Fruit fly (Drosophila melanogaster) whole organism, embryonic: ENCODE measurements around the gene pnr.

ENCODE experiments used
- Ada2b ChIP-seq: fragments of 200-800 bp; sonication (Bioruptor generic); IDR thresholded peaks from 2 replicates; pipeline ENCODE4 v1.3.6; 2022; ENCODE audit warnings: missing biosample characterization, missing genetic modification characterization
- Adf1 ChIP-seq: fragments of 200-800 bp; sonication (Bioruptor generic); IDR thresholded peaks from 2 replicates; pipeline ENCODE4 v1.3.6; 2022; ENCODE audit warnings: missing biosample characterization, missing genetic modification characterization
- Atf3 ChIP-seq: fragments of 200-800 bp; sonication (Bioruptor generic); optimal IDR thresholded peaks from 3 replicates; lab custom pipeline; 2016; ENCODE audit warnings: missing biosample characterization, missing genetic modification characterization
- CG10274 ChIP-seq: fragments of 200-800 bp; sonication (Bioruptor generic); optimal IDR thresholded peaks from 3 replicates; lab custom pipeline; 2017; ENCODE audit warnings: missing biosample characterization, mild to moderate bottlenecking, missing genetic modification characterization
- CG10366 ChIP-seq: fragments of 200-800 bp; sonication (Bioruptor generic); IDR thresholded peaks from 2 replicates; pipeline ENCODE4 v1.3.6; 2022; ENCODE audit warnings: missing biosample characterization, missing genetic modification characterization
- CG13775 ChIP-seq: fragments of 200-800 bp; sonication (Bioruptor generic); optimal IDR thresholded peaks from 3 replicates; lab custom pipeline; 2017; ENCODE audit warnings: missing biosample characterization, mild to moderate bottlenecking, missing genetic modification characterization
- CG14667 ChIP-seq: fragments of 200-800 bp; sonication (Bioruptor generic); IDR thresholded peaks from 2 replicates; pipeline ENCODE4 v1.3.6; 2022; ENCODE audit warnings: missing biosample characterization, missing genetic modification characterization
- CG15479 ChIP-seq: fragments of 200-800 bp; sonication (Bioruptor generic); optimal IDR thresholded peaks from 3 replicates; lab custom pipeline; 2019; ENCODE audit warnings: missing biosample characterization, mild to moderate bottlenecking, missing genetic modification characterization, moderate library complexity
- CG15601 ChIP-seq: fragments of 200-800 bp; sonication (Bioruptor generic); optimal IDR thresholded peaks from 3 replicates; lab custom pipeline; 2019; ENCODE audit warnings: missing biosample characterization, mild to moderate bottlenecking, missing genetic modification characterization, moderate library complexity
- CG1603 ChIP-seq: fragments of 200-800 bp; sonication (Bioruptor generic); optimal IDR thresholded peaks from 2 replicates; lab custom pipeline; 2019; ENCODE audit warnings: missing biosample characterization, mild to moderate bottlenecking, missing genetic modification characterization, moderate library complexity
- CG16863 ChIP-seq: fragments of 200-800 bp; sonication (Bioruptor generic); optimal IDR thresholded peaks from 3 replicates; lab custom pipeline; 2016; ENCODE audit warnings: missing biosample characterization, missing genetic modification characterization
- CG34422 ChIP-seq: fragments of 200-800 bp; sonication (Bioruptor generic); IDR thresholded peaks from 3 replicates; pipeline ENCODE4 v1.3.6; 2022; ENCODE audit warnings: missing biosample characterization, missing genetic modification characterization
- CG4820 ChIP-seq: fragments of 200-800 bp; sonication (Bioruptor generic); optimal IDR thresholded peaks from 3 replicates; lab custom pipeline; 2016; ENCODE audit warnings: missing biosample characterization, missing genetic modification characterization
- CG6272 ChIP-seq: fragments of 200-800 bp; sonication (Bioruptor generic); IDR thresholded peaks from 2 replicates; pipeline ENCODE4 v1.3.6; 2022; ENCODE audit warnings: missing biosample characterization, missing genetic modification characterization
- CG8388 ChIP-seq: fragments of 200-800 bp; sonication (Bioruptor generic); optimal IDR thresholded peaks from 2 replicates; lab custom pipeline; 2019; ENCODE audit warnings: missing biosample characterization, mild to moderate bottlenecking, missing genetic modification characterization, moderate library complexity
- CG9932 ChIP-seq: fragments of 200-800 bp; sonication (Bioruptor generic); IDR thresholded peaks from 2 replicates; pipeline ENCODE4 v1.3.6; 2022; ENCODE audit warnings: missing biosample characterization, missing genetic modification characterization
- Dad ChIP-seq: fragments of 200-800 bp; sonication (Bioruptor generic); optimal IDR thresholded peaks from 3 replicates; lab custom pipeline; 2016; ENCODE audit warnings: missing biosample characterization, missing genetic modification characterization
- Dp ChIP-seq: fragments of 200-800 bp; sonication (Bioruptor generic); optimal IDR thresholded peaks from 2 replicates; lab custom pipeline; 2018; ENCODE audit warnings: missing biosample characterization, mild to moderate bottlenecking, missing genetic modification characterization, moderate library complexity
- E2f1 ChIP-seq: fragments of 200-800 bp; sonication (Bioruptor generic); IDR thresholded peaks from 2 replicates; pipeline ENCODE4 v1.3.6; 2022; ENCODE audit warnings: missing biosample characterization, missing genetic modification characterization
- GATAe ChIP-seq: fragments of 200-800 bp; sonication (Bioruptor generic); conservative IDR thresholded peaks from 2 replicates; pipeline ENCODE4 v1.3.6; 2022; ENCODE audit warnings: missing biosample characterization, missing genetic modification characterization
- H2.0 ChIP-seq: fragments of 200-800 bp; sonication (Bioruptor generic); IDR thresholded peaks from 2 replicates; pipeline ENCODE4 v1.3.6; 2022; ENCODE audit warnings: missing biosample characterization, missing genetic modification characterization
- Hmx ChIP-seq: fragments of 200-800 bp; sonication (Bioruptor generic); optimal IDR thresholded peaks from 2 replicates; lab custom pipeline; 2016; ENCODE audit warnings: missing biosample characterization, missing genetic modification characterization
- MBD-R2 ChIP-seq: fragments of 200-800 bp; sonication (Bioruptor generic); IDR thresholded peaks from 2 replicates; pipeline ENCODE4 v1.3.6; 2022; ENCODE audit warnings: missing biosample characterization, missing genetic modification characterization
- Neu2 ChIP-seq: fragments of 200-800 bp; sonication (Bioruptor generic); optimal IDR thresholded peaks from 3 replicates; lab custom pipeline; 2016; ENCODE audit warnings: missing biosample characterization, missing genetic modification characterization, borderline replicate concordance
- Sry-δ ChIP-seq: fragments of 200-800 bp; sonication (Bioruptor generic); optimal IDR thresholded peaks from 2 replicates; lab custom pipeline; 2016; ENCODE audit warnings: missing biosample characterization, missing genetic modification characterization
- Trl ChIP-seq, 3 experiments: fragments of >200 bp in 2 of 3; fragments of 200-800 bp in 1 of 3; sonication (Bioruptor generic) in 1 of 3; optimal IDR thresholded peaks; 2 replicates in 1 of 3; 3 replicates in 2 of 3; lab custom pipeline; 2016 to 2017; ENCODE audit warnings: missing biosample characterization in 1 of 3, missing genetic modification characterization in 1 of 3
- Xbp1 ChIP-seq: fragments of 200-800 bp; sonication (Bioruptor generic); optimal IDR thresholded peaks from 3 replicates; lab custom pipeline; 2016; ENCODE audit warnings: missing biosample characterization, mild to moderate bottlenecking, missing genetic modification characterization
- Xrp1 ChIP-seq: fragments of 200-800 bp; sonication (Bioruptor generic); IDR thresholded peaks from 2 replicates; pipeline ENCODE4 v1.3.6; 2022; ENCODE audit warnings: missing biosample characterization, missing genetic modification characterization
- ara ChIP-seq: fragments of 200-800 bp; sonication (Bioruptor generic); IDR thresholded peaks from 2 replicates; pipeline ENCODE4 v1.3.6; 2022; ENCODE audit warnings: missing biosample characterization, missing genetic modification characterization
- bcd ChIP-seq: fragments of 200-800 bp; sonication (Bioruptor generic); optimal IDR thresholded peaks from 2 replicates; lab custom pipeline; 2017; ENCODE audit warnings: missing biosample characterization, mild to moderate bottlenecking, missing genetic modification characterization
- bowl ChIP-seq: fragments of 200-800 bp; sonication (Bioruptor generic); IDR thresholded peaks from 2 replicates; pipeline ENCODE4 v1.3.6; 2022; ENCODE audit warnings: missing biosample characterization, missing genetic modification characterization
- bsh ChIP-seq, 2 experiments: fragments of 200-800 bp; sonication (Bioruptor generic); optimal IDR thresholded peaks; 2 replicates each; lab custom pipeline; 2017 to 2018; ENCODE audit warnings: mild to moderate bottlenecking in 2 of 2, missing biosample characterization in 2 of 2, missing genetic modification characterization in 2 of 2, moderate library complexity in 1 of 2
- ci ChIP-seq: fragments of 200-800 bp; sonication (Bioruptor generic); IDR thresholded peaks from 3 replicates; pipeline ENCODE4 v1.3.6; 2022; ENCODE audit warnings: missing biosample characterization, missing genetic modification characterization
- da ChIP-seq: fragments of 200-800 bp; sonication (Bioruptor generic); optimal IDR thresholded peaks from 2 replicates; lab custom pipeline; 2016; ENCODE audit warnings: missing biosample characterization, missing genetic modification characterization
- danr ChIP-seq: fragments of 200-800 bp; sonication (Bioruptor generic); IDR thresholded peaks from 2 replicates; pipeline ENCODE4 v1.3.6; 2022; ENCODE audit warnings: missing biosample characterization, missing genetic modification characterization
- dmrt11E ChIP-seq: fragments of 200-800 bp; sonication (Bioruptor generic); optimal IDR thresholded peaks from 3 replicates; lab custom pipeline; 2018; ENCODE audit warnings: missing biosample characterization, mild to moderate bottlenecking, missing genetic modification characterization, moderate library complexity
- dpn ChIP-seq, 2 experiments: fragments of 200-800 bp; sonication (Bioruptor generic); optimal IDR thresholded peaks; 3 replicates each; lab custom pipeline; 2016; ENCODE audit warnings: missing biosample characterization in 2 of 2, missing genetic modification characterization in 2 of 2
- dysf ChIP-seq: fragments of 200-800 bp; sonication (Bioruptor generic); IDR thresholded peaks from 3 replicates; pipeline ENCODE4 v1.3.6; 2022; ENCODE audit warnings: missing biosample characterization, missing genetic modification characterization
- ind ChIP-seq: fragments of 200-800 bp; sonication (Bioruptor generic); optimal IDR thresholded peaks from 3 replicates; lab custom pipeline; 2016; ENCODE audit warnings: missing biosample characterization, missing genetic modification characterization
- nerfin-1 ChIP-seq: fragments of 200-800 bp; sonication (Bioruptor generic); optimal IDR thresholded peaks from 3 replicates; lab custom pipeline; 2019; ENCODE audit warnings: missing biosample characterization, mild to moderate bottlenecking, missing genetic modification characterization, moderate library complexity
- phol ChIP-seq: fragments of 200-800 bp; sonication (Bioruptor generic); optimal IDR thresholded peaks from 3 replicates; lab custom pipeline; 2018; ENCODE audit warnings: missing biosample characterization, mild to moderate bottlenecking, missing genetic modification characterization, moderate library complexity
- run ChIP-seq: fragments of 200-800 bp; sonication (Bioruptor generic); optimal IDR thresholded peaks from 3 replicates; lab custom pipeline; 2018; ENCODE audit warnings: missing biosample characterization, mild to moderate bottlenecking, missing genetic modification characterization
- scrt ChIP-seq: fragments of 200-800 bp; sonication (Bioruptor generic); optimal IDR thresholded peaks from 2 replicates; lab custom pipeline; 2018; ENCODE audit warnings: missing biosample characterization, mild to moderate bottlenecking, missing genetic modification characterization, moderate library complexity
- sd ChIP-seq: fragments of 200-800 bp; sonication (Bioruptor generic); optimal IDR thresholded peaks from 3 replicates; lab custom pipeline; 2018; ENCODE audit warnings: missing biosample characterization, mild to moderate bottlenecking, missing genetic modification characterization, moderate library complexity
- seq ChIP-seq: fragments of 200-800 bp; sonication (Bioruptor generic); IDR thresholded peaks from 2 replicates; pipeline ENCODE4 v1.3.6; 2022; ENCODE audit warnings: missing biosample characterization, missing genetic modification characterization
- stc ChIP-seq: fragments of 200-800 bp; sonication (Bioruptor generic); IDR thresholded peaks from 2 replicates; pipeline ENCODE4 v1.3.6; 2022; ENCODE audit warnings: missing biosample characterization, missing genetic modification characterization
- tgo ChIP-seq: fragments of 200-800 bp; sonication (Bioruptor generic); IDR thresholded peaks from 3 replicates; pipeline ENCODE4 v1.3.6; 2022; ENCODE audit warnings: missing biosample characterization, missing genetic modification characterization
- vvl ChIP-seq: fragments of 200-800 bp; sonication (Bioruptor generic); IDR thresholded peaks from 2 replicates; pipeline ENCODE4 v1.3.6; 2022; ENCODE audit warnings: missing biosample characterization, missing genetic modification characterization
- zen ChIP-seq: fragments of 200-800 bp; sonication (Bioruptor generic); optimal IDR thresholded peaks from 3 replicates; lab custom pipeline; 2018; ENCODE audit warnings: missing biosample characterization, mild to moderate bottlenecking, missing genetic modification characterization, moderate library complexity

pnr gene

dm6 chr3R:15984483-15985118 is 41.3 kb upstream of the pnr start (continued):
- no peak for TF ChIP-seq Dad
- peak; percentile 39; the same call in 2 of the 3 replicates for TF ChIP-seq tgo (GFP tag; lab: Robert Waterston, UW)
- peak; percentile 43; the same call in 1 of the 2 replicates for TF ChIP-seq E2f1 (GFP tag; lab: Robert Waterston, UW)
- no peak for TF ChIP-seq CG14667 (GFP tag; lab: Robert Waterston, UW)
- TF ChIP-seq bsh (GFP tag; optimal IDR thresholded peaks at IDR 0.05; lab: Kevin White, UChicago) = peak; percentile 60 to 74
- TF ChIP-seq CG34422 (GFP tag; lab: Robert Waterston, UW) = peak; percentile 42; the same call in 1 of the 3 replicates
- peak; percentile 79 for TF ChIP-seq dmrt11E (tag; lab: Kevin White, UChicago)
- peak; percentile 77 for TF ChIP-seq CG1603 (tag; lab: Kevin White, UChicago)
- no peak for TF ChIP-seq CG6272
- TF ChIP-seq bcd (GFP tag; lab: Kevin White, UChicago) = peak; percentile 23
- TF ChIP-seq run (tag; lab: Kevin White, UChicago) = no peak
- TF ChIP-seq CG4820 (GFP tag; lab: Kevin White, UChicago) = peak; percentile 66
- TF ChIP-seq bowl (GFP tag; lab: Robert Waterston, UW) = 0 out of 2 replicates have a peak, but pooled peaks have one; percentile 21
- TF ChIP-seq nerfin-1 = peak; percentile 15
- TF ChIP-seq Ada2b (GFP tag; lab: Robert Waterston, UW) = peak; percentile 32; the same call in 1 of the 2 replicates
- no peak for TF ChIP-seq Trl (optimal IDR thresholded peaks at IDR 0.05; lab: Kevin White, UChicago)
- TF ChIP-seq Trl (GFP tag; optimal IDR thresholded peaks at IDR 0.05; lab: Kevin White, UChicago) = no peak
- no peak for TF ChIP-seq Hmx (GFP tag; lab: Kevin White, UChicago)
- peak; percentile 53; the same call in 1 of the 2 replicates for TF ChIP-seq seq (GFP tag; lab: Robert Waterston, UW)
- TF ChIP-seq ind = peak; percentile 9
- peak; percentile 26 for TF ChIP-seq dpn (GFP tag; optimal IDR thresholded peaks at IDR 0.05; lab: Kevin White, UChicago)
- TF ChIP-seq danr = 0 out of 2 replicates have a peak, but pooled peaks have one; percentile 19
- TF ChIP-seq CG10274 (GFP tag; lab: Kevin White, UChicago) = peak; percentile 7
- peak; percentile 78 for TF ChIP-seq Xrp1 (GFP tag; lab: Robert Waterston, UW)
- TF ChIP-seq CG13775 (GFP tag; lab: Kevin White, UChicago) = peak; percentile 15
- TF ChIP-seq stc (GFP tag; lab: Robert Waterston, UW) = peak; percentile 60; the same call in 1 of the 2 replicates
- TF ChIP-seq zen (tag; lab: Kevin White, UChicago) = peak; percentile 43
- no peak for TF ChIP-seq CG9932
- TF ChIP-seq ara (GFP tag; lab: Robert Waterston, UW) = peak; percentile 55
- TF ChIP-seq Xbp1 (GFP tag; lab: Kevin White, UChicago) = peak; percentile 30
- TF ChIP-seq CG8388 (GFP tag; lab: Kevin White, UChicago) = peak; percentile 44
- TF ChIP-seq ci (GFP tag; lab: Robert Waterston, UW) = no peak
- no peak for TF ChIP-seq Sry-δ (GFP tag; lab: Kevin White, UChicago)
- peak; percentile 70 for TF ChIP-seq phol
- peak; percentile 60; the same call in 1 of the 2 replicates for TF ChIP-seq vvl (GFP tag; lab: Robert Waterston, UW)
- no peak for TF ChIP-seq sd (tag; lab: Kevin White, UChicago)
- no peak for TF ChIP-seq Neu2 (GFP tag; lab: Kevin White, UChicago)
- peak; percentile 60 for TF ChIP-seq dysf
- peak; percentile 22; the same call in 1 of the 2 replicates for TF ChIP-seq CG10366
- no peak for TF ChIP-seq Atf3
- no peak for TF ChIP-seq MBD-R2 (GFP tag; lab: Robert Waterston, UW)
- TF ChIP-seq da (GFP tag; lab: Kevin White, UChicago) = no peak
- peak; percentile 4 for TF ChIP-seq scrt (GFP tag; lab: Kevin White, UChicago)
- peak; percentile 89 for TF ChIP-seq CG15479 (GFP tag; lab: Kevin White, UChicago)
- peak; percentile 91 for TF ChIP-seq GATAe (GFP tag; lab: Robert Waterston, UW)
- TF ChIP-seq Dp (GFP tag; lab: Kevin White, UChicago) = no peak
- no peak for TF ChIP-seq Adf1 (GFP tag; lab: Robert Waterston, UW)
- TF ChIP-seq H2.0 = 0 out of 2 replicates have a peak, but pooled peaks have one; percentile 25
- peak; percentile 13 for TF ChIP-seq CG16863 (GFP tag; lab: Kevin White, UChicago)
- peak; percentile 52 for TF ChIP-seq CG15601 (tag; lab: Kevin White, UChicago)
